2 worm cellular contexts compared by ENCODE assay signal in genomic region chrIV:6631704-6632272, ce11.
TF ChIP-seq lines count a peak whose summit lies in the region.

Gene cest-5.1 (minus strand): TSS chrIV:6631754.
Gene C01B10.9 (plus strand): TSS chrIV:6632222.

TF ChIP-seq in whole organism, L1 larva, 84 proteins besides CTCF, POLR2A, EP300 and RAD21 (continued from another document and continues in another):
- no peak for TF ChIP-seq mep-1 (tag; optimal IDR thresholded peaks at IDR 0.05; lab: Kevin White, UChicago)
- TF ChIP-seq unc-86 (tag; optimal IDR thresholded peaks at IDR 0.05; lab: Kevin White, UChicago): peak; percentile 78
- peak; percentile 98 for TF ChIP-seq rnt-1 (tag; optimal IDR thresholded peaks at IDR 0.05; lab: Kevin White, UChicago)
- TF ChIP-seq nhr-28 (tag; optimal IDR thresholded peaks at IDR 0.05; lab: Kevin White, UChicago): no peak
- no peak for TF ChIP-seq hlh-17 (GFP tag; optimal IDR thresholded peaks at IDR 0.05; lab: Kevin White, UChicago; ENCODE audit: borderline replicate concordance)
- TF ChIP-seq xbp-1 (tag; optimal IDR thresholded peaks at IDR 0.05; lab: Kevin White, UChicago): peak; percentile 82
- peak; percentile 70 for TF ChIP-seq ceh-88 (GFP tag; IDR thresholded peaks at IDR 0.05; lab: Robert Waterston, UW)
- no peak for TF ChIP-seq lin-14 (GFP tag; optimal IDR thresholded peaks at IDR 0.05; lab: Kevin White, UChicago)
- TF ChIP-seq nhr-77 (tag; optimal IDR thresholded peaks at IDR 0.05; lab: Kevin White, UChicago): peak; percentile 36
- TF ChIP-seq hlh-4 (tag; optimal IDR thresholded peaks at IDR 0.05; lab: Kevin White, UChicago): peak; percentile 28
- peak; percentile 60 for TF ChIP-seq vab-15 (tag; optimal IDR thresholded peaks at IDR 0.05; lab: Kevin White, UChicago)
- TF ChIP-seq alr-1 (tag; optimal IDR thresholded peaks at IDR 0.05; lab: Kevin White, UChicago; ENCODE audit: borderline replicate concordance): no peak
- TF ChIP-seq ceh-82 (tag; optimal IDR thresholded peaks at IDR 0.05; lab: Kevin White, UChicago): peak; percentile 48 to 79 (median 61)
- TF ChIP-seq isw-1 (GFP tag; IDR thresholded peaks at IDR 0.05; lab: Robert Waterston, UW): peak; percentile 81
- peak; percentile 34 for TF ChIP-seq Y116A8C.19 (tag; optimal IDR thresholded peaks at IDR 0.05; lab: Kevin White, UChicago; ENCODE audit: borderline replicate concordance)
- no peak for TF ChIP-seq ama-1 (optimal IDR thresholded peaks at IDR 0.05; lab: Kevin White, UChicago)
- TF ChIP-seq nhr-47 (tag; optimal IDR thresholded peaks at IDR 0.05; lab: Kevin White, UChicago): peak; percentile 93
- peak; percentile 67; the same call in 1 of the 2 replicates for TF ChIP-seq mab-9 (GFP tag; IDR thresholded peaks at IDR 0.05; lab: Robert Waterston, UW)
- TF ChIP-seq fkh-10 (GFP tag; optimal IDR thresholded peaks at IDR 0.05; lab: Kevin White, UChicago): no peak
- TF ChIP-seq C16A3.4 (tag; optimal IDR thresholded peaks at IDR 0.05; lab: Kevin White, UChicago): peak; percentile 66
- TF ChIP-seq nhr-20 (tag; optimal IDR thresholded peaks at IDR 0.05; lab: Kevin White, UChicago): peak; percentile 80
- TF ChIP-seq efl-1 (optimal IDR thresholded peaks at IDR 0.05; lab: Kevin White, UChicago): peak; percentile 64 to 95
- peak; percentile 95 to 99 for TF ChIP-seq efl-1 (GFP tag; optimal IDR thresholded peaks at IDR 0.05 in 1 of 2; lab: Kevin White, UChicago)
- peak; percentile 78 to 82 for TF ChIP-seq lsy-2 (tag; optimal IDR thresholded peaks at IDR 0.05; lab: Kevin White, UChicago)
- TF ChIP-seq ces-1 (GFP tag; optimal IDR thresholded peaks at IDR 0.05; lab: Kevin White, UChicago): no peak
- TF ChIP-seq unc-30 (tag; optimal IDR thresholded peaks at IDR 0.05; lab: Kevin White, UChicago): no peak
- peak; percentile 88 for TF ChIP-seq dsc-1 (tag; optimal IDR thresholded peaks at IDR 0.05; lab: Kevin White, UChicago)
- peak in 1 of 6 experiments; percentile 46 for TF ChIP-seq elt-3 (tag; optimal IDR thresholded peaks at IDR 0.05; lab: Kevin White, UChicago)
- no peak for TF ChIP-seq nhr-84 (tag; optimal IDR thresholded peaks at IDR 0.05; lab: Kevin White, UChicago)
- peak; percentile 86 for TF ChIP-seq C04F5.9 (tag; optimal IDR thresholded peaks at IDR 0.05; lab: Kevin White, UChicago)
- TF ChIP-seq zip-4 (GFP tag; optimal IDR thresholded peaks at IDR 0.05; lab: Kevin White, UChicago): peak; percentile 48
- peak; percentile 53 for TF ChIP-seq snpc-4 (tag; optimal IDR thresholded peaks at IDR 0.05; lab: Kevin White, UChicago)
- TF ChIP-seq ceh-8 (GFP tag; optimal IDR thresholded peaks at IDR 0.05; lab: Kevin White, UChicago): no peak
- TF ChIP-seq grh-1 (GFP tag; IDR thresholded peaks at IDR 0.05; lab: Robert Waterston, UW): peak; percentile 57; the same call in 1 of the 2 replicates
- no peak for TF ChIP-seq hpl-2 (GFP tag; optimal IDR thresholded peaks at IDR 0.05; lab: Kevin White, UChicago)
- TF ChIP-seq lir-3 (tag; optimal IDR thresholded peaks at IDR 0.05; lab: Kevin White, UChicago; ENCODE audit: poor library complexity): peak; percentile 96
- no peak for TF ChIP-seq ztf-4 (tag; optimal IDR thresholded peaks at IDR 0.05; lab: Kevin White, UChicago)
- peak; percentile 90 to 95 (median 94) for TF ChIP-seq dpl-1 (GFP tag; optimal IDR thresholded peaks at IDR 0.05; lab: Kevin White, UChicago)
- peak; percentile 92 for TF ChIP-seq nhr-85 (tag; lab: Kevin White, UChicago)
- no peak for TF ChIP-seq F16B12.6 (tag; optimal IDR thresholded peaks at IDR 0.05; lab: Kevin White, UChicago)
- TF ChIP-seq C34B4.2 (tag; optimal IDR thresholded peaks at IDR 0.05; lab: Kevin White, UChicago): no peak
- TF ChIP-seq mdl-1 (tag; optimal IDR thresholded peaks at IDR 0.05; lab: Kevin White, UChicago): peak in 1 of 2 experiments; percentile 28
- TF ChIP-seq tlp-1 (tag; optimal IDR thresholded peaks at IDR 0.05; lab: Kevin White, UChicago): no peak
- peak; percentile 93 for TF ChIP-seq ceh-90 (tag; optimal IDR thresholded peaks at IDR 0.05; lab: Kevin White, UChicago)
- TF ChIP-seq lin-13 (GFP tag; optimal IDR thresholded peaks at IDR 0.05; lab: Kevin White, UChicago): peak; percentile 42
- peak; percentile 67 for TF ChIP-seq elt-2 (tag; optimal IDR thresholded peaks at IDR 0.05; lab: Kevin White, UChicago)
- peak; percentile 94 for TF ChIP-seq irx-1 (tag; optimal IDR thresholded peaks at IDR 0.05; lab: Kevin White, UChicago)
- peak; percentile 91 for TF ChIP-seq nhr-90 (tag; optimal IDR thresholded peaks at IDR 0.05; lab: Kevin White, UChicago; ENCODE audit: poor library complexity)
- peak; percentile 66 for TF ChIP-seq lin-39 (tag; optimal IDR thresholded peaks at IDR 0.05; lab: Kevin White, UChicago)
- TF ChIP-seq aha-1 (tag; optimal IDR thresholded peaks at IDR 0.05; lab: Kevin White, UChicago): no peak
- no peak for TF ChIP-seq sptf-1 (tag; optimal IDR thresholded peaks at IDR 0.05; lab: Kevin White, UChicago)
- no peak for TF ChIP-seq mef-2 (tag; optimal IDR thresholded peaks at IDR 0.05; lab: Kevin White, UChicago)
- peak in 1 of 2 experiments; percentile 90 for TF ChIP-seq ztf-11 (tag; optimal IDR thresholded peaks at IDR 0.05; lab: Kevin White, UChicago)
- TF ChIP-seq sup-37 (GFP tag; optimal IDR thresholded peaks at IDR 0.05; lab: Kevin White, UChicago): peak; percentile 30
- no peak for TF ChIP-seq ceh-63 (GFP tag; optimal IDR thresholded peaks at IDR 0.05; lab: Kevin White, UChicago)
- TF ChIP-seq nhr-71 (tag; optimal IDR thresholded peaks at IDR 0.05; lab: Kevin White, UChicago): peak; percentile 92
- no peak for TF ChIP-seq unc-62 (GFP tag; optimal IDR thresholded peaks at IDR 0.05; lab: Kevin White, UChicago)
- peak; percentile 90 for TF ChIP-seq tbx-2 (tag; optimal IDR thresholded peaks at IDR 0.05; lab: Kevin White, UChicago)
- TF ChIP-seq jun-1 (tag; optimal IDR thresholded peaks at IDR 0.05; lab: Kevin White, UChicago): peak; percentile 52
- TF ChIP-seq fkh-8 (tag; optimal IDR thresholded peaks at IDR 0.05; lab: Kevin White, UChicago): peak; percentile 81
- peak; percentile 12 for TF ChIP-seq pag-3 (tag; optimal IDR thresholded peaks at IDR 0.05; lab: Kevin White, UChicago; ENCODE audit: borderline replicate concordance, insufficient read depth)
- no peak for TF ChIP-seq zag-1 (tag; optimal IDR thresholded peaks at IDR 0.05; lab: Kevin White, UChicago)
- TF ChIP-seq blmp-1 (tag; optimal IDR thresholded peaks at IDR 0.05; lab: Kevin White, UChicago): peak; percentile 51
- TF ChIP-seq nhr-76 (tag; optimal IDR thresholded peaks at IDR 0.05; lab: Kevin White, UChicago): no peak
- peak; percentile 3 for TF ChIP-seq nhr-11 (tag; optimal IDR thresholded peaks at IDR 0.05; lab: Kevin White, UChicago)

TF ChIP-seq in whole organism, L3 larva, 47 proteins besides CTCF, POLR2A, EP300 and RAD21 (continued from another document):
- TF ChIP-seq ceh-28 (tag; optimal IDR thresholded peaks at IDR 0.05; lab: Kevin White, UChicago) (peak; percentile 37), snpc-4 (tag; optimal IDR thresholded peaks at IDR 0.05; lab: Kevin White, UChicago) (peak; percentile 31), nhr-12 (tag; optimal IDR thresholded peaks at IDR 0.05; lab: Kevin White, UChicago) (no peak), eor-1 (tag; optimal IDR thresholded peaks at IDR 0.05; lab: Kevin White, UChicago) (no peak), elt-2 (tag; optimal IDR thresholded peaks at IDR 0.05; lab: Kevin White, UChicago) (peak; percentile 49), nhr-23 (tag; optimal IDR thresholded peaks at IDR 0.05; lab: Kevin White, UChicago) (no peak), ZK546.5 (tag; optimal IDR thresholded peaks at IDR 0.05; lab: Kevin White, UChicago) (no peak), ztf-11 (tag; optimal IDR thresholded peaks at IDR 0.05; lab: Kevin White, UChicago) (no peak), ama-1 (optimal IDR thresholded peaks at IDR 0.05; lab: Kevin White, UChicago) (no peak), R02D3.7 (tag; optimal IDR thresholded peaks at IDR 0.05; lab: Kevin White, UChicago) (peak; percentile 53), nhr-76 (tag; optimal IDR thresholded peaks at IDR 0.05; lab: Kevin White, UChicago) (no peak), unc-39 (tag; optimal IDR thresholded peaks at IDR 0.05; lab: Kevin White, UChicago) (no peak), fkh-10 (GFP tag; optimal IDR thresholded peaks at IDR 0.05; lab: Kevin White, UChicago) (no peak), skn-1 (tag; optimal IDR thresholded peaks at IDR 0.05; lab: Kevin White, UChicago) (no peak), hmg-11 (tag; optimal IDR thresholded peaks at IDR 0.05; lab: Kevin White, UChicago) (peak; percentile 25), pha-4 (tag; optimal IDR thresholded peaks at IDR 0.05; lab: Kevin White, UChicago) (peak; percentile 78), pqm-1 (tag; optimal IDR thresholded peaks at IDR 0.05; lab: Kevin White, UChicago) (peak; percentile 18), tbx-2 (tag; optimal IDR thresholded peaks at IDR 0.05; lab: Kevin White, UChicago) (no peak), ceh-82 (tag; optimal IDR thresholded peaks at IDR 0.05; lab: Kevin White, UChicago) (no peak), elt-3 (tag; optimal IDR thresholded peaks at IDR 0.05; lab: Kevin White, UChicago) (no peak), nhr-77 (tag; optimal IDR thresholded peaks at IDR 0.05; lab: Kevin White, UChicago) (no peak), lin-39 (tag; optimal IDR thresholded peaks at IDR 0.05; lab: Kevin White, UChicago) (no peak), nhr-67 (tag; optimal IDR thresholded peaks at IDR 0.05; lab: Kevin White, UChicago) (no peak), lin-15B (tag; optimal IDR thresholded peaks at IDR 0.05; lab: Kevin White, UChicago) (peak; percentile 83), fkh-2 (tag; optimal IDR thresholded peaks at IDR 0.05; lab: Kevin White, UChicago) (no peak), nhr-11 (tag; optimal IDR thresholded peaks at IDR 0.05; lab: Kevin White, UChicago) (no peak), nhr-25 (tag; optimal IDR thresholded peaks at IDR 0.05; lab: Kevin White, UChicago) (no peak)
TF ChIP-seq in whole organism, L3 larva: peak in this region for 11.
